Worm (Caenorhabditis elegans) whole organism, mixed stage, embryonic: Measurements from ENCODE around the gene F38B7.10.

Experiments
- M03D4.4 ChIP-seq: sonication (generic microtip); optimal IDR thresholded peaks from 2 replicates; lab custom pipeline; 2017; ENCODE audit warnings: mild to moderate bottlenecking, missing genetic modification characterization, missing compliant biosample characterization
- bed-3 ChIP-seq: fragments of 200-800 bp; sonication (Bioruptor generic); optimal IDR thresholded peaks from 3 replicates; lab custom pipeline; 2018; ENCODE audit warnings: mild to moderate bottlenecking, missing genetic modification characterization, moderate library complexity, missing compliant biosample characterization
- blmp-1 ChIP-seq: fragments of 150-350 bp; optimal IDR thresholded peaks from 2 replicates; lab custom pipeline; 2014; ENCODE audit warnings: missing biosample characterization, missing genetic modification characterization
- ceh-39 ChIP-seq: fragments of 150-350 bp; optimal IDR thresholded peaks from 2 replicates; lab custom pipeline; 2014; ENCODE audit warnings: missing biosample characterization, missing genetic modification characterization
- ceh-43 ChIP-seq: fragments of 200-800 bp; sonication (Bioruptor generic); optimal IDR thresholded peaks from 2 replicates; lab custom pipeline; 2018; ENCODE audit warnings: mild to moderate bottlenecking, missing genetic modification characterization, moderate library complexity, missing compliant biosample characterization
- ceh-83 ChIP-seq: fragments of 200-800 bp; sonication (Bioruptor generic); optimal IDR thresholded peaks from 2 replicates; lab custom pipeline; 2018; ENCODE audit warnings: mild to moderate bottlenecking, missing genetic modification characterization, missing compliant biosample characterization
- ces-1 ChIP-seq: fragments of 150-350 bp; optimal IDR thresholded peaks from 2 replicates; lab custom pipeline; 2014; ENCODE audit warnings: missing biosample characterization, missing genetic modification reagents, missing genetic modification characterization
- cnd-1 ChIP-seq: fragments of 200-800 bp; sonication (Bioruptor generic); optimal IDR thresholded peaks from 2 replicates; lab custom pipeline; 2018; ENCODE audit warnings: mild to moderate bottlenecking, missing genetic modification characterization, missing compliant biosample characterization
- drap-1 ChIP-seq: fragments of 200-800 bp; sonication (Bioruptor generic); optimal IDR thresholded peaks from 3 replicates; lab custom pipeline; 2018; ENCODE audit warnings: mild to moderate bottlenecking, missing genetic modification characterization, missing compliant biosample characterization
- elt-1 ChIP-seq: sonication (generic microtip); optimal IDR thresholded peaks from 2 replicates; lab custom pipeline; 2017; ENCODE audit warnings: missing genetic modification characterization, mild to moderate bottlenecking, missing compliant biosample characterization, antibody characterized with exemption, moderate library complexity, borderline replicate concordance; ENCODE audit not compliant: insufficient read depth
- elt-3 ChIP-seq: fragments of 150-350 bp; optimal IDR thresholded peaks from 2 replicates; lab custom pipeline; 2014; ENCODE audit warnings: missing biosample characterization, missing genetic modification characterization
- ham-2 ChIP-seq: fragments of 200-800 bp; sonication (Bioruptor generic); optimal IDR thresholded peaks from 2 replicates; lab custom pipeline; 2018; ENCODE audit warnings: mild to moderate bottlenecking, missing genetic modification characterization, missing compliant biosample characterization
- hlh-1 ChIP-seq: fragments of 150-350 bp; optimal IDR thresholded peaks from 2 replicates; lab custom pipeline; 2014; ENCODE audit warnings: missing biosample characterization, missing genetic modification reagents, missing genetic modification characterization
- lin-13 ChIP-seq: fragments of 150-350 bp; optimal IDR thresholded peaks from 2 replicates; lab custom pipeline; 2014; ENCODE audit warnings: missing biosample characterization, missing genetic modification characterization
- lin-32 ChIP-seq: fragments of 200-800 bp; sonication (Bioruptor generic); optimal IDR thresholded peaks from 2 replicates; lab custom pipeline; 2018; ENCODE audit warnings: mild to moderate bottlenecking, missing genetic modification characterization, missing compliant biosample characterization
- lsy-2 ChIP-seq: fragments of 150-350 bp; optimal IDR thresholded peaks from 2 replicates; lab custom pipeline; 2014; ENCODE audit warnings: missing biosample characterization, missing genetic modification characterization
- mab-5 ChIP-seq: fragments of 150-350 bp; optimal IDR thresholded peaks from 2 replicates; lab custom pipeline; 2014; ENCODE audit warnings: missing biosample characterization, missing genetic modification characterization
- mep-1 ChIP-seq: fragments of 150-350 bp; optimal IDR thresholded peaks from 2 replicates; lab custom pipeline; 2017; ENCODE audit warnings: missing biosample characterization, missing genetic modification reagents, missing genetic modification characterization, inconsistent platforms
- mls-2 ChIP-seq: sonication (generic microtip); optimal IDR thresholded peaks from 2 replicates; lab custom pipeline; 2016; ENCODE audit warnings: mild to moderate bottlenecking, missing genetic modification characterization, moderate library complexity, missing compliant biosample characterization
- nhr-12 ChIP-seq: fragments of 150-350 bp; optimal IDR thresholded peaks from 2 replicates; lab custom pipeline; 2014; ENCODE audit warnings: missing biosample characterization, missing genetic modification characterization
- nhr-2 ChIP-seq: fragments of 150-350 bp; optimal IDR thresholded peaks from 2 replicates; lab custom pipeline; 2014; ENCODE audit warnings: missing biosample characterization, missing genetic modification characterization
- nhr-28 ChIP-seq: fragments of 150-350 bp; optimal IDR thresholded peaks from 2 replicates; lab custom pipeline; 2014; ENCODE audit warnings: missing biosample characterization, missing genetic modification characterization
- nhr-76 ChIP-seq: sonication (generic microtip); optimal IDR thresholded peaks from 2 replicates; lab custom pipeline; 2017; ENCODE audit warnings: missing biosample characterization, missing genetic modification characterization
- pha-4 ChIP-seq: fragments of 150-350 bp; optimal IDR thresholded peaks from 2 replicates; lab custom pipeline; 2018; ENCODE audit warnings: missing biosample characterization, missing genetic modification reagents, missing genetic modification characterization
- sem-2 ChIP-seq: fragments of 200-800 bp; sonication (Bioruptor generic); optimal IDR thresholded peaks from 2 replicates; lab custom pipeline; 2018; ENCODE audit warnings: mild to moderate bottlenecking, missing genetic modification characterization, missing compliant biosample characterization
- sptf-1 ChIP-seq: sonication (generic microtip); optimal IDR thresholded peaks from 2 replicates; lab custom pipeline; 2017; ENCODE audit warnings: mild to moderate bottlenecking, missing genetic modification characterization, moderate library complexity, missing compliant biosample characterization
- tbx-8 ChIP-seq: fragments of 200-800 bp; sonication (Bioruptor generic); optimal IDR thresholded peaks from 2 replicates; lab custom pipeline; 2018; ENCODE audit warnings: mild to moderate bottlenecking, missing genetic modification characterization, moderate library complexity, missing compliant biosample characterization
- unc-39 ChIP-seq: fragments of 150-350 bp; optimal IDR thresholded peaks from 2 replicates; lab custom pipeline; 2014; ENCODE audit warnings: missing biosample characterization, missing genetic modification characterization
- unc-62 ChIP-seq: fragments of 150-350 bp; optimal IDR thresholded peaks from 2 replicates; lab custom pipeline; 2014; ENCODE audit warnings: missing biosample characterization, missing genetic modification reagents, missing genetic modification characterization
- zip-8 ChIP-seq: fragments of 150-350 bp; optimal IDR thresholded peaks from 2 replicates; lab custom pipeline; 2014; ENCODE audit warnings: missing biosample characterization, missing genetic modification characterization
- ztf-11 ChIP-seq: fragments of 150-350 bp; optimal IDR thresholded peaks from 2 replicates; lab custom pipeline; 2014; ENCODE audit warnings: missing biosample characterization, missing genetic modification characterization

Gene F38B7.10

ce11 chrV:11545227-11545626, at the start of gene F38B7.10:
Gene F38B7.10, plus strand, starts transcription at chrV:11545527.
- no peak for TF ChIP-seq elt-3 (tag; lab: Kevin White, UChicago)
- no peak for TF ChIP-seq ztf-11 (tag; lab: Kevin White, UChicago)
- no peak for TF ChIP-seq ceh-43 (GFP tag; lab: Kevin White, UChicago)
- no peak for TF ChIP-seq pha-4 (tag; lab: Kevin White, UChicago)
- TF ChIP-seq drap-1: no peak
- no peak for TF ChIP-seq nhr-76 (tag; lab: Kevin White, UChicago)
- TF ChIP-seq unc-39: no peak

- TF ChIP-seq blmp-1: no peak
- no peak for TF ChIP-seq elt-3 (tag; lab: Kevin White, UChicago)
- no peak for TF ChIP-seq cnd-1
- no peak for TF ChIP-seq lin-32 (GFP tag; lab: Kevin White, UChicago)
- TF ChIP-seq sem-2 (GFP tag; lab: Kevin White, UChicago): no peak
- no peak for TF ChIP-seq ces-1 (GFP tag; lab: Kevin White, UChicago)
- TF ChIP-seq lsy-2 (tag; lab: Kevin White, UChicago): no peak
- no peak for TF ChIP-seq bed-3 (GFP tag; lab: Kevin White, UChicago)
- TF ChIP-seq elt-1 (tag; lab: Kevin White, UChicago): no peak
- no peak for TF ChIP-seq tbx-8
- no peak for TF ChIP-seq hlh-1 (tag; lab: Kevin White, UChicago)
- TF ChIP-seq nhr-76 (tag; lab: Kevin White, UChicago): no peak
- TF ChIP-seq mls-2 (tag; lab: Kevin White, UChicago): no peak
- TF ChIP-seq drap-1: no peak
- TF ChIP-seq ceh-43 (GFP tag; lab: Kevin White, UChicago): no peak
- TF ChIP-seq nhr-28 (tag; lab: Kevin White, UChicago): no peak
- TF ChIP-seq ceh-39 (tag; lab: Kevin White, UChicago): no peak
- no peak for TF ChIP-seq nhr-2 (tag; lab: Kevin White, UChicago)
- TF ChIP-seq mep-1 (tag; lab: Kevin White, UChicago): no peak
- no peak for TF ChIP-seq nhr-12 (tag; lab: Kevin White, UChicago)
These were observed 49.0 kb upstream of the F38B7.10 start, which contains the start of gene htrl-1 for ce11 chrV:11496283-11496682. Gene htrl-1, minus strand, starts transcription at chrV:11496383.

- TF ChIP-seq blmp-1: no peak
- TF ChIP-seq ces-1 (GFP tag; lab: Kevin White, UChicago): no peak
- TF ChIP-seq lsy-2 (tag; lab: Kevin White, UChicago): no peak
- TF ChIP-seq ceh-43 (GFP tag; lab: Kevin White, UChicago): no peak
- TF ChIP-seq lin-32 (GFP tag; lab: Kevin White, UChicago): no peak
- TF ChIP-seq elt-3 (tag; lab: Kevin White, UChicago): no peak
- no peak for TF ChIP-seq elt-1 (tag; lab: Kevin White, UChicago)
- TF ChIP-seq nhr-2 (tag; lab: Kevin White, UChicago): no peak
- no peak for TF ChIP-seq zip-8 (tag; lab: Kevin White, UChicago)
- TF ChIP-seq ceh-39 (tag; lab: Kevin White, UChicago): no peak
- no peak for TF ChIP-seq lin-13 (tag; lab: Kevin White, UChicago)
- no peak for TF ChIP-seq mep-1 (tag; lab: Kevin White, UChicago)
- no peak for TF ChIP-seq ztf-11 (tag; lab: Kevin White, UChicago)
- no peak for TF ChIP-seq sptf-1 (tag; lab: Kevin White, UChicago)
- no peak for TF ChIP-seq drap-1
- TF ChIP-seq unc-39: no peak
- TF ChIP-seq cnd-1: no peak
- TF ChIP-seq M03D4.4 (tag; lab: Kevin White, UChicago): no peak
These were observed 47.9 kb upstream of the F38B7.10 start for ce11 chrV:11497475-11497874.

- no peak for TF ChIP-seq sem-2 (GFP tag; lab: Kevin White, UChicago)
- no peak for TF ChIP-seq mab-5
- TF ChIP-seq ham-2 (GFP tag; lab: Kevin White, UChicago): no peak
- no peak for TF ChIP-seq ceh-83 (GFP tag; lab: Kevin White, UChicago)
- TF ChIP-seq nhr-28 (tag; lab: Kevin White, UChicago): no peak
- TF ChIP-seq pha-4 (tag; lab: Kevin White, UChicago): no peak
- no peak for TF ChIP-seq tbx-8
- no peak for TF ChIP-seq elt-3 (tag; lab: Kevin White, UChicago)
- TF ChIP-seq mls-2 (tag; lab: Kevin White, UChicago): no peak
- TF ChIP-seq ces-1 (GFP tag; lab: Kevin White, UChicago): no peak
- no peak for TF ChIP-seq drap-1
- no peak for TF ChIP-seq hlh-1 (tag; lab: Kevin White, UChicago)
- no peak for TF ChIP-seq lin-32 (GFP tag; lab: Kevin White, UChicago)
- no peak for TF ChIP-seq unc-62
- TF ChIP-seq nhr-12 (tag; lab: Kevin White, UChicago): no peak
- no peak for TF ChIP-seq zip-8 (tag; lab: Kevin White, UChicago)
- TF ChIP-seq bed-3 (GFP tag; lab: Kevin White, UChicago): no peak
These were observed 45.5 kb upstream of the F38B7.10 start for ce11 chrV:11499786-11500185.
